Fruit fly (Drosophila melanogaster) whole organism, pupa: ENCODE results near the gene CG6985.

Source experiments
- CG10348 ChIP-seq: fragments of 200-800 bp; sonication (Bioruptor generic); IDR thresholded peaks from 2 replicates; pipeline ENCODE4 v1.3.6; 2022; ENCODE audit warnings: missing biosample characterization, missing genetic modification characterization
- CG15710 ChIP-seq: fragments of 200-800 bp; sonication (Bioruptor generic); optimal IDR thresholded peaks from 2 replicates; lab custom pipeline; 2018; ENCODE audit warnings: missing biosample characterization, mild to moderate bottlenecking, missing genetic modification characterization, moderate library complexity
- CG8159 ChIP-seq: fragments of 200-800 bp; sonication (Bioruptor generic); optimal IDR thresholded peaks from 3 replicates; lab custom pipeline; 2018; ENCODE audit warnings: missing biosample characterization, mild to moderate bottlenecking, missing genetic modification characterization, moderate library complexity
- CG8301 ChIP-seq: fragments of 200-800 bp; sonication (Bioruptor generic); optimal IDR thresholded peaks from 2 replicates; lab custom pipeline; 2018; ENCODE audit warnings: missing biosample characterization, mild to moderate bottlenecking, missing genetic modification characterization
- CG9948 ChIP-seq: fragments of 200-800 bp; sonication (Bioruptor generic); optimal IDR thresholded peaks from 2 replicates; lab custom pipeline; 2018; ENCODE audit warnings: missing biosample characterization, mild to moderate bottlenecking, missing genetic modification characterization, moderate library complexity
- EcR ChIP-seq: fragments of 200-800 bp; sonication (Bioruptor generic); optimal IDR thresholded peaks from 3 replicates; lab custom pipeline; 2019; ENCODE audit warnings: missing biosample characterization, missing genetic modification characterization, mild to moderate bottlenecking, moderate library complexity, missing genetic modification reagents
- Snoo ChIP-seq: fragments of 200-800 bp; sonication (Bioruptor generic); optimal IDR thresholded peaks from 3 replicates; lab custom pipeline; 2017; ENCODE audit warnings: missing biosample characterization, mild to moderate bottlenecking, missing genetic modification characterization, inconsistent platforms

DNA sequence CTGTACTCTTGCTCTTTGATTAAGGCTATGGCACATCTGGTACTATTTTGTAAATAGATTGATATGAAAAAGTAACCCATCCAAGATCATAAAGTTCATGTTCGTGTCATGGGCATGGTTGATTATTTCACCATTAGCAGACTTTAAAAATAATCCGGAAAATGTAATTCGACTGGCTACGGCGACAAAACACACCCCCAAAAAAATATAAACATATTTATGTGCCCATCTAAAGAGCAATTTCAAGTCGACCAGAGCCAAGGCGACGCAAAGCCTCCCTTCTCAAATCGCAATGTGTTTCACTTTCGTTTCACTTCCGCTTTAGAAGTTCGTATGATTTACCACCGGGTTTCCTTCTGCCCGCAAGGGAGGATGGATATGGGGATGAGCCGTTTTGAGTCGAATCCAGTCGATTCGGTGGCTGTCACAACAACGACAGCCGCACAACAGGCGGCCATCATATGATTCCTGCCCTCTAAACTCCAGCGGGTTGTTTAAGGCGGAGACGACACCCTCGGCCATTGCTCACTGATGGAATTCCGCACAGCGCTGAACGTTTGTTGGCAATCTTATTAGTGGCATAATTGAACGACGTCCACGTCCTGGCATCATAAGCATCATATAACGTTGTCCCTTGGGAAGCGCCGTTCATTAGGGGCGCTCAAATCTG lies 21.9 kb upstream of the CG6985 start:
- TF ChIP-seq EcR (GFP tag; lab: Kevin White, UChicago), result no peak
- no peak for TF ChIP-seq CG8301 (tag; lab: Kevin White, UChicago)
- no peak for TF ChIP-seq Snoo (tag; lab: Kevin White, UChicago)
- TF ChIP-seq CG10348, result no peak
- TF ChIP-seq CG8159 (tag; lab: Kevin White, UChicago), result no peak
- TF ChIP-seq CG9948, result no peak
- no peak for TF ChIP-seq CG15710 (tag; lab: Kevin White, UChicago)
